Fruit fly (Drosophila melanogaster): ENCODE data around the gene Drsl4.

Gene Drsl4

dm6 chr3L:3338028-3338855 lies 22.8 kb downstream of the Drsl4 start (continued):
- TF ChIP-seq CG6854 (GFP tag; optimal IDR thresholded peaks at IDR 0.05), result no peak
- no peak for TF ChIP-seq CG6792 (GFP tag; optimal IDR thresholded peaks at IDR 0.05)
- peak; percentile 29 for TF ChIP-seq pdm3 (GFP tag; optimal IDR thresholded peaks at IDR 0.05)
- no peak for TF ChIP-seq CG8319 (GFP tag; optimal IDR thresholded peaks at IDR 0.05)
- no peak for TF ChIP-seq dac (GFP tag; optimal IDR thresholded peaks at IDR 0.05)
- TF ChIP-seq CG11902 (GFP tag; optimal IDR thresholded peaks at IDR 0.05), result no peak
- no peak for TF ChIP-seq acj6 (GFP tag; optimal IDR thresholded peaks at IDR 0.05)
- peak; percentile 12 for TF ChIP-seq Sox14 (GFP tag; optimal IDR thresholded peaks at IDR 0.05)
- TF ChIP-seq CG11762 (GFP tag; optimal IDR thresholded peaks at IDR 0.05; ENCODE audit: insufficient read depth), result no peak
- peak; percentile 22 for TF ChIP-seq CG3919 (GFP tag; optimal IDR thresholded peaks at IDR 0.05)
- no peak for TF ChIP-seq CG6276 (GFP tag; optimal IDR thresholded peaks at IDR 0.05)
- peak; percentile 70 for TF ChIP-seq CG3032 (tag; optimal IDR thresholded peaks at IDR 0.05)
- no peak for TF ChIP-seq CG8632 (GFP tag; optimal IDR thresholded peaks at IDR 0.05)
- no peak for TF ChIP-seq Sox102F (GFP tag; optimal IDR thresholded peaks at IDR 0.05)
- no peak for TF ChIP-seq net (GFP tag; optimal IDR thresholded peaks at IDR 0.05)
- no peak for TF ChIP-seq CG32006 (GFP tag; optimal IDR thresholded peaks at IDR 0.05)
- no peak for TF ChIP-seq Gug (GFP tag; IDR thresholded peaks at IDR 0.05)
- peak; percentile 61 for TF ChIP-seq Ets96B (tag; optimal IDR thresholded peaks at IDR 0.05)
- no peak for TF ChIP-seq CG8119 (GFP tag; IDR thresholded peaks at IDR 0.05)
- no peak for TF ChIP-seq vri (GFP tag; optimal IDR thresholded peaks at IDR 0.05)
- TF ChIP-seq CG7368 (GFP tag; optimal IDR thresholded peaks at IDR 0.05), result no peak
- no peak for TF ChIP-seq fkh (GFP tag; optimal IDR thresholded peaks at IDR 0.05)

dm6 chr3L:3338882-3339590 lies 23.6 kb downstream of the Drsl4 start:
- TF ChIP-seq CG32006 (GFP tag; optimal IDR thresholded peaks at IDR 0.05) (peak; percentile 85), fd85E (GFP tag; optimal IDR thresholded peaks at IDR 0.05) (no peak), CG11902 (GFP tag; optimal IDR thresholded peaks at IDR 0.05) (no peak), CG8632 (GFP tag; optimal IDR thresholded peaks at IDR 0.05) (no peak), net (GFP tag; optimal IDR thresholded peaks at IDR 0.05) (peak; percentile 12), CG8319 (GFP tag; optimal IDR thresholded peaks at IDR 0.05) (no peak), vri (GFP tag; optimal IDR thresholded peaks at IDR 0.05) (no peak), OdsH (GFP tag; optimal IDR thresholded peaks at IDR 0.05) (peak; percentile 48), achi (GFP tag; optimal IDR thresholded peaks at IDR 0.05) (peak; percentile 40), dac (GFP tag; optimal IDR thresholded peaks at IDR 0.05) (peak; percentile 59), ss (GFP tag; optimal IDR thresholded peaks at IDR 0.05) (no peak), Met (GFP tag; optimal IDR thresholded peaks at IDR 0.05) (no peak), CG11762 (GFP tag; optimal IDR thresholded peaks at IDR 0.05; ENCODE audit: insufficient read depth) (peak; percentile 37), salr (GFP tag; optimal IDR thresholded peaks at IDR 0.05) (peak in 1 of 2 experiments; percentile 51), Hr39 (GFP tag; optimal IDR thresholded peaks at IDR 0.05) (no peak), esn (GFP tag; optimal IDR thresholded peaks at IDR 0.05) (no peak), fd59A (GFP tag; optimal IDR thresholded peaks at IDR 0.05) (no peak), Hr38 (GFP tag; optimal IDR thresholded peaks at IDR 0.05) (no peak), CG3919 (GFP tag; optimal IDR thresholded peaks at IDR 0.05) (peak; percentile 55), Gug (GFP tag; IDR thresholded peaks at IDR 0.05) (no peak; the same call in 1 of the 2 replicates), spab (GFP tag; optimal IDR thresholded peaks at IDR 0.05) (peak; percentile 70), svp (GFP tag) (no peak), Ets21C (GFP tag; optimal IDR thresholded peaks at IDR 0.05) (no peak), CG10669 (GFP tag; optimal IDR thresholded peaks at IDR 0.05) (peak; percentile 75), cyc (GFP tag; optimal IDR thresholded peaks at IDR 0.05) (no peak), Eip75B (GFP tag; optimal IDR thresholded peaks at IDR 0.05) (no peak), CG31627 (GFP tag; optimal IDR thresholded peaks at IDR 0.05) (no peak), CG8119 (GFP tag; IDR thresholded peaks at IDR 0.05) (peak; percentile 89), CG15336 (GFP tag; IDR thresholded peaks at IDR 0.05) (peak; percentile 77), CG6163 (GFP tag; IDR thresholded peaks at IDR 0.05) (peak; percentile 41; the same call in 2 of the 3 replicates), fkh (GFP tag; optimal IDR thresholded peaks at IDR 0.05) (no peak), CG4318 (GFP tag; optimal IDR thresholded peaks at IDR 0.05) (peak; percentile 65), CG6854 (GFP tag; optimal IDR thresholded peaks at IDR 0.05) (no peak), Lpt (GFP tag; optimal IDR thresholded peaks at IDR 0.05) (peak; percentile 1), CG7368 (GFP tag; optimal IDR thresholded peaks at IDR 0.05) (peak; percentile 8), Sox14 (GFP tag; optimal IDR thresholded peaks at IDR 0.05) (peak; percentile 44), CG10631 (GFP tag; optimal IDR thresholded peaks at IDR 0.05) (peak; percentile 8), CG6276 (GFP tag; optimal IDR thresholded peaks at IDR 0.05) (peak; percentile 78), Eip93F (GFP tag; optimal IDR thresholded peaks at IDR 0.05) (no peak)

Measured in whole organism, prepupa.